Fruit fly (Drosophila melanogaster) whole organism, prepupa: Measurements from ENCODE around the gene Sgp.

Source experiments
- CG11294 ChIP-seq: fragments of 200-800 bp; sonication (Bioruptor generic); IDR thresholded peaks from 2 replicates; pipeline ENCODE4 v1.3.6; 2022; ENCODE audit warnings: missing biosample characterization, missing genetic modification characterization
- CG6792 ChIP-seq: fragments of 200-800 bp; sonication (Bioruptor generic); optimal IDR thresholded peaks from 3 replicates; lab custom pipeline; 2016; ENCODE audit warnings: missing biosample characterization, missing genetic modification characterization
- CG6808 ChIP-seq: fragments of 200-800 bp; sonication (Bioruptor generic); optimal IDR thresholded peaks from 3 replicates; lab custom pipeline; 2017; ENCODE audit warnings: missing biosample characterization, missing genetic modification characterization, mild to moderate bottlenecking, moderate library complexity, missing genetic modification reagents
- Hr38 ChIP-seq: sonication (Bioruptor generic); optimal IDR thresholded peaks from 2 replicates; lab custom pipeline; 2016; ENCODE audit warnings: missing biosample characterization, missing genetic modification characterization
- Sox102F ChIP-seq: fragments of 200-800 bp; sonication (Bioruptor generic); optimal IDR thresholded peaks from 2 replicates; lab custom pipeline; 2016; ENCODE audit warnings: missing biosample characterization, mild to moderate bottlenecking, missing genetic modification characterization
- Sox15 ChIP-seq: fragments of 200-800 bp; sonication (Bioruptor generic); optimal IDR thresholded peaks from 3 replicates; lab custom pipeline; 2016; ENCODE audit warnings: missing biosample characterization, missing genetic modification characterization
- dsx ChIP-seq: fragments of 200-800 bp; optimal IDR thresholded peaks from 3 replicates; lab custom pipeline; 2019; ENCODE audit warnings: missing biosample characterization, mild to moderate bottlenecking, missing genetic modification characterization, moderate library complexity; ENCODE audit not compliant: poor library complexity, severe bottlenecking
- ss ChIP-seq, 2 experiments: fragments of 200-800 bp; sonication (Bioruptor generic); optimal IDR thresholded peaks; 2 replicates in 1 of 2; 3 replicates in 1 of 2; lab custom pipeline; 2017 to 2018; ENCODE audit warnings: mild to moderate bottlenecking in 2 of 2, missing biosample characterization in 2 of 2, missing genetic modification characterization in 2 of 2, moderate library complexity in 1 of 2
- svp ChIP-seq: fragments of 200-800 bp; sonication (Bioruptor generic); peaks from one replicate; lab custom pipeline; 2016; ENCODE audit warnings: missing biosample characterization, missing genetic modification characterization

Gene Sgp

DNA sequence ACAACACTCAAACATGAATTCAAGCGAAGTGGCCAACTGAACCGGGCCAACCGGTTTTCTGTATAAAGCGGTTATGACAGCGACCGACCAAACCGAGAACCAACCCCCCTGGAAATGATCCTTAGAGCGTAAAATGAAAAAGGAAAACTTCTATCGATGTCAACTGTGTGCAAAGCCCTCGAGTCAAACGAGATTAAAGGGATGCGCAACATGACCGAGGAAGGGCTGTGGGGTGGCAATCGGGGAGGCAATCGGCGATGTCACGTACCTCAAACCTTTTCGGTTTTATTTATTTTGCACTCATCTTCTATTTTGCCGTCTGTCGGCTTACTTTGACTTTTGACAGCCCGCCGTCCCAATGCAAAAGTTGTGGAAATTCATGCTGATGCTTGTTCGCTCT is 36.7 kb downstream of the Sgp start:
- TF ChIP-seq dsx, result no peak
- no peak for TF ChIP-seq CG6808 (GFP tag; lab: Kevin White, UChicago)
- no peak for TF ChIP-seq Sox15
- TF ChIP-seq CG6792 (GFP tag; lab: Kevin White, UChicago), result no peak
- no peak for TF ChIP-seq Hr38 (GFP tag; lab: Kevin White, UChicago)
- no peak for TF ChIP-seq CG11294 (GFP tag; lab: Robert Waterston, UW)
- TF ChIP-seq ss (GFP tag; optimal IDR thresholded peaks at IDR 0.05; lab: Kevin White, UChicago), result no peak

DNA sequence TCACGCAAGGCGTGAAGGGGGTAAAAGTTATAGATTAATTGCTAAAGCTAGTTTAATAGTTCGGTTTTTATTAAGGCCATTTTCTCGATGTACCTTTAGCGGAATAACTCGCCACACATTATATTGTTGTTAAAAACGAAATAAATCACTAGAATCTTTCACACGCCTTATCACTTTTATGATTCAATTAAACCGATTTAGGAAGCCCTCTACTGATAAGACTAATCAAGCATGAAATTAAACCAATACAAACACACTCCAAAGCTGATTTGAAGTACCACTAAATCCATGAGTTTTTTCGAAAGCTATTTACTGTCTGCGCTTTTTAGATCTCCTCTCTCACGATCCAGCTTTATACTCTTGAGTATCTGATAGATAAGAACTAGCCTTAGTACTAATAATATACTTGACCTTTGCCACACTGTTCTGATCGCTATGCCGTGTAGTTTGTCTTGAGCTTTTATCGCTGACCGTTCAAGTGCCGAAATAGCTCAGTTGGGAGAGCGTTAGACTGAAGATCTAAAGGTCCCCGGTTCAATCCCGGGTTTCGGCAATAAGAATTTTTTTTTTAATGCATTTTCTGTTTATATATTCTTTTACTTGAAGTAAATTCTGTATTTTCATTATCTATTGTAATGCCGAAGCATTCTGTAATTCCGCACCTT is 51.0 kb downstream of the Sgp start:
- peak; percentile 89 for TF ChIP-seq svp
- TF ChIP-seq Sox102F (GFP tag; lab: Kevin White, UChicago), result no peak
- TF ChIP-seq, all 60 proteins: peak for 1
